Worm (Caenorhabditis elegans) whole organism, L3 larva: Measurements from ENCODE around the gene srv-34.
"Not testable (repeated sequence)": the region's sequence is repeated elsewhere in the genome, so short reads cannot be mapped to it uniquely, and the experiment has no call there.

ENCODE experiments used
- R02D3.7 ChIP-seq: fragments of 150-350 bp; optimal IDR thresholded peaks from 2 replicates; lab custom pipeline; 2014; ENCODE audit warnings: missing biosample characterization, missing genetic modification characterization
- ZK546.5 ChIP-seq: sonication (generic microtip); optimal IDR thresholded peaks from 2 replicates; lab custom pipeline; 2017; ENCODE audit warnings: missing biosample characterization, missing genetic modification characterization
- ama-1 ChIP-seq: fragments of 150-350 bp; optimal IDR thresholded peaks from 2 replicates; lab custom pipeline; 2018
- ceh-16 ChIP-seq: sonication (generic microtip); optimal IDR thresholded peaks from 2 replicates; lab custom pipeline; 2017; ENCODE audit warnings: missing biosample characterization, missing genetic modification characterization
- ceh-28 ChIP-seq: fragments of 150-350 bp; optimal IDR thresholded peaks from 2 replicates; lab custom pipeline; 2014; ENCODE audit warnings: missing biosample characterization, missing genetic modification reagents, missing genetic modification characterization
- ceh-82 ChIP-seq: fragments of 150-350 bp; optimal IDR thresholded peaks from 2 replicates; lab custom pipeline; 2014; ENCODE audit warnings: missing biosample characterization, missing genetic modification characterization
- ceh-9 ChIP-seq: sonication (generic microtip); optimal IDR thresholded peaks from 2 replicates; lab custom pipeline; 2018; ENCODE audit warnings: missing biosample characterization, missing genetic modification characterization
- daf-12 ChIP-seq: fragments of 150-350 bp; optimal IDR thresholded peaks from 2 replicates; lab custom pipeline; 2014; ENCODE audit warnings: missing biosample characterization, missing genetic modification reagents, missing genetic modification characterization
- egl-27 ChIP-seq: sonication (generic microtip); optimal IDR thresholded peaks from 4 replicates; lab custom pipeline; 2017; ENCODE audit warnings: missing biosample characterization, missing genetic modification reagents, missing genetic modification characterization
- egl-5 ChIP-seq: fragments of 150-350 bp; optimal IDR thresholded peaks from 2 replicates; lab custom pipeline; 2017; ENCODE audit warnings: missing biosample characterization, missing genetic modification reagents, missing genetic modification characterization, inconsistent platforms
- elt-2 ChIP-seq: sonication (generic microtip); optimal IDR thresholded peaks from 2 replicates; lab custom pipeline; 2016; ENCODE audit warnings: missing genetic modification reagents, mild to moderate bottlenecking, missing genetic modification characterization, missing compliant biosample characterization
- elt-3 ChIP-seq, 3 experiments: fragments of 150-350 bp in 1 of 3; sonication (generic microtip) in 2 of 3; optimal IDR thresholded peaks; 2 replicates in 2 of 3; 4 replicates in 1 of 3; lab custom pipeline; 2014 to 2017; ENCODE audit warnings: missing biosample characterization in 3 of 3, missing genetic modification characterization in 3 of 3
- eor-1 ChIP-seq, 2 experiments: fragments of 150-350 bp; optimal IDR thresholded peaks; 2 replicates each; lab custom pipeline; 2014 to 2018; ENCODE audit warnings: missing biosample characterization in 2 of 2, missing genetic modification characterization in 2 of 2
- fkh-2 ChIP-seq: fragments of 150-350 bp; optimal IDR thresholded peaks from 2 replicates; lab custom pipeline; 2014; ENCODE audit warnings: missing biosample characterization, missing genetic modification reagents, missing genetic modification characterization
- jun-1 ChIP-seq: fragments of 150-350 bp; optimal IDR thresholded peaks from 2 replicates; lab custom pipeline; 2014; ENCODE audit warnings: missing biosample characterization, missing genetic modification reagents, missing genetic modification characterization
- lin-15B ChIP-seq: fragments of 150-350 bp; optimal IDR thresholded peaks from 2 replicates; lab custom pipeline; 2014; ENCODE audit warnings: missing biosample characterization, missing genetic modification characterization
- lin-39 ChIP-seq: fragments of 150-350 bp; optimal IDR thresholded peaks from 2 replicates; lab custom pipeline; 2018; ENCODE audit warnings: missing biosample characterization, missing genetic modification reagents, missing genetic modification characterization
- lsy-12 ChIP-seq: sonication (generic microtip); optimal IDR thresholded peaks from 2 replicates; lab custom pipeline; 2016; ENCODE audit warnings: mild to moderate bottlenecking, missing genetic modification characterization, missing compliant biosample characterization
- mml-1 ChIP-seq: fragments of 150-350 bp; sonication (generic microtip); optimal IDR thresholded peaks from 3 replicates; lab custom pipeline; 2014; ENCODE audit warnings: missing biosample characterization, missing genetic modification characterization
- nfya-1 ChIP-seq: sonication (generic microtip); optimal IDR thresholded peaks from 2 replicates; lab custom pipeline; 2017; ENCODE audit warnings: missing genetic modification characterization, mild to moderate bottlenecking, missing compliant biosample characterization, antibody characterized with exemption, moderate library complexity; ENCODE audit not compliant: insufficient read depth
- nhr-11 ChIP-seq: fragments of 150-350 bp; optimal IDR thresholded peaks from 2 replicates; lab custom pipeline; 2014; ENCODE audit warnings: missing biosample characterization, missing genetic modification characterization
- nhr-12 ChIP-seq: fragments of 150-350 bp; optimal IDR thresholded peaks from 2 replicates; lab custom pipeline; 2014; ENCODE audit warnings: missing biosample characterization, missing genetic modification characterization
- nhr-23 ChIP-seq: fragments of 150-350 bp; optimal IDR thresholded peaks from 2 replicates; lab custom pipeline; 2014; ENCODE audit warnings: missing biosample characterization, missing genetic modification reagents, missing genetic modification characterization
- nhr-237 ChIP-seq: fragments of 150-350 bp; optimal IDR thresholded peaks from 2 replicates; lab custom pipeline; 2014; ENCODE audit warnings: missing biosample characterization, missing genetic modification characterization
- nhr-28 ChIP-seq: fragments of 150-350 bp; optimal IDR thresholded peaks from 2 replicates; lab custom pipeline; 2014; ENCODE audit warnings: missing biosample characterization, missing genetic modification characterization
- nhr-43 ChIP-seq: sonication (generic microtip); optimal IDR thresholded peaks from 2 replicates; lab custom pipeline; 2016; ENCODE audit warnings: mild to moderate bottlenecking, missing genetic modification characterization, missing compliant biosample characterization; ENCODE audit not compliant: poor library complexity, severe bottlenecking
- nhr-77 ChIP-seq: fragments of 150-350 bp; optimal IDR thresholded peaks from 2 replicates; lab custom pipeline; 2014; ENCODE audit warnings: missing biosample characterization, missing genetic modification characterization
- pha-4 ChIP-seq: fragments of 150-350 bp; optimal IDR thresholded peaks from 2 replicates; lab custom pipeline; 2014; ENCODE audit warnings: missing biosample characterization, missing genetic modification reagents, missing genetic modification characterization
- pqm-1 ChIP-seq: fragments of 150-350 bp; optimal IDR thresholded peaks from 2 replicates; lab custom pipeline; 2017; ENCODE audit warnings: missing biosample characterization, missing genetic modification characterization, inconsistent platforms
- sea-2 ChIP-seq: fragments of 150-350 bp; sonication (generic microtip); optimal IDR thresholded peaks from 4 replicates; lab custom pipeline; 2014; ENCODE audit warnings: missing biosample characterization, missing genetic modification reagents, missing genetic modification characterization
- skn-1 ChIP-seq: fragments of 150-350 bp; optimal IDR thresholded peaks from 2 replicates; lab custom pipeline; 2014; ENCODE audit warnings: missing biosample characterization, missing genetic modification characterization
- snpc-4 ChIP-seq: fragments of 150-350 bp; optimal IDR thresholded peaks from 2 replicates; lab custom pipeline; 2014; ENCODE audit warnings: missing biosample characterization, missing genetic modification characterization
- tbx-2 ChIP-seq: sonication (generic microtip); optimal IDR thresholded peaks from 2 replicates; lab custom pipeline; 2016; ENCODE audit warnings: mild to moderate bottlenecking, missing genetic modification characterization, missing compliant biosample characterization
- unc-39 ChIP-seq: sonication (generic microtip); optimal IDR thresholded peaks from 4 replicates; lab custom pipeline; 2017; ENCODE audit warnings: missing biosample characterization, missing genetic modification characterization
- unc-62 ChIP-seq: fragments of 150-350 bp; sonication (generic microtip); optimal IDR thresholded peaks from 4 replicates; lab custom pipeline; 2014; ENCODE audit warnings: missing biosample characterization, missing genetic modification reagents, missing genetic modification characterization
- zag-1 ChIP-seq: fragments of 150-350 bp; optimal IDR thresholded peaks from 2 replicates; lab custom pipeline; 2014; ENCODE audit warnings: missing biosample characterization, missing genetic modification characterization
- ztf-4 ChIP-seq: fragments of 150-350 bp; optimal IDR thresholded peaks from 2 replicates; lab custom pipeline; 2014; ENCODE audit warnings: missing biosample characterization, missing genetic modification characterization

Gene srv-34

ce11 chrV:16388268-16388667 lies 13.7 kb upstream of the srv-34 start, which contains the start of gene sri-65:
sri-65 (minus strand) TSS chrV:16388368.
- TF ChIP-seq nhr-28 (tag; lab: Kevin White, UChicago), result no peak
- TF ChIP-seq nhr-23 (tag; lab: Kevin White, UChicago), result no peak
- no peak for TF ChIP-seq egl-5 (tag; lab: Kevin White, UChicago)
- TF ChIP-seq ZK546.5, result no peak
- TF ChIP-seq eor-1 (tag; optimal IDR thresholded peaks at IDR 0.05; lab: Kevin White, UChicago), result no peak
- TF ChIP-seq ceh-28, result no peak
- TF ChIP-seq snpc-4 (tag; lab: Kevin White, UChicago), result no peak
- no peak for TF ChIP-seq ztf-4 (tag; lab: Kevin White, UChicago)
- TF ChIP-seq lin-15B (tag; lab: Kevin White, UChicago), result no peak
- TF ChIP-seq egl-27 (tag; lab: Kevin White, UChicago), result no peak
- no peak for TF ChIP-seq jun-1 (tag; lab: Kevin White, UChicago)
- TF ChIP-seq ama-1 (lab: Kevin White, UChicago), result no peak
- TF ChIP-seq lsy-12, result no peak
- no peak for TF ChIP-seq pqm-1 (tag; lab: Kevin White, UChicago)
- TF ChIP-seq R02D3.7 (tag; lab: Kevin White, UChicago), result no peak
- no peak for TF ChIP-seq lin-39
- no peak for TF ChIP-seq mml-1
- TF ChIP-seq nhr-11, result no peak
- TF ChIP-seq, all 47 proteins: peak for 0

ce11 chrV:16383729-16384128 lies 9.2 kb upstream of the srv-34 start, which contains the start of gene F13A7.7:
F13A7.7 (minus strand) TSS chrV:16383829.
- not testable (repeated sequence) for TF ChIP-seq nfya-1; nhr-12 (tag; lab: Kevin White, UChicago); pha-4 (tag; lab: Kevin White, UChicago)

DNA sequence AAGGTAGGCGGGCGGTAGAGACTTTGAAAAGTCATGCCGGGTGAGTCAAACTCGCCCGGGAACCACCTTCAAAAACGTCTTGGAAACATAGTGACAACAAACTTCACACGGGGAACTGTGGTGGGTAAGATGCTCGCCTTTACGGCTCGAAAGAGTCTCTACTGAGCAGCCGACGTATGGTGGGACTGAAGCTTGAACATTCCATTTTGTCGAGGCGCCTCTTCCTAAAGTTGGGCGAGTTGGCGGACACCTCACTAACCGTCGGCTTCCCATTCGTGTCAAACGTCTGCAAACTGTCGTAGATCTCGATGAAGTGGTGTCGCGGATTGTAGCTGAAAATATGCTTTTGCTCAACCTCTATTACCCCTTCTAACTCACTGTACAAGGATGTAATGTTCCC lies 8.4 kb upstream of the srv-34 start:
- TF ChIP-seq unc-39, result no peak
- TF ChIP-seq daf-12 (tag; lab: Kevin White, UChicago), result no peak
- no peak for TF ChIP-seq nhr-11
- TF ChIP-seq pqm-1 (tag; lab: Kevin White, UChicago), result no peak
- TF ChIP-seq lsy-12, result no peak
- TF ChIP-seq ZK546.5, result no peak
- TF ChIP-seq ceh-9 (tag; lab: Kevin White, UChicago), result no peak
- no peak for TF ChIP-seq egl-5 (tag; lab: Kevin White, UChicago)
- no peak for TF ChIP-seq fkh-2
- no peak for TF ChIP-seq zag-1
- no peak for TF ChIP-seq R02D3.7 (tag; lab: Kevin White, UChicago)
- TF ChIP-seq nhr-43 (tag; lab: Kevin White, UChicago), result no peak
- no peak for TF ChIP-seq ceh-82 (tag; lab: Kevin White, UChicago)
- no peak for TF ChIP-seq unc-62 (GFP tag; lab: Kevin White, UChicago)

- TF ChIP-seq egl-27 (tag; lab: Kevin White, UChicago) (no peak), elt-3 (tag; optimal IDR thresholded peaks at IDR 0.05; lab: Kevin White, UChicago) (no peak), pqm-1 (tag; lab: Kevin White, UChicago) (no peak), sea-2 (no peak), lin-39 (no peak), pha-4 (tag; lab: Kevin White, UChicago) (no peak), nhr-77 (no peak), nhr-28 (tag; lab: Kevin White, UChicago) (no peak), nhr-237 (tag; lab: Kevin White, UChicago) (no peak), tbx-2 (no peak), eor-1 (tag; optimal IDR thresholded peaks at IDR 0.05; lab: Kevin White, UChicago) (no peak), skn-1 (tag; lab: Kevin White, UChicago) (no peak), nfya-1 (no peak), ceh-16 (tag; lab: Kevin White, UChicago) (no peak), elt-2 (tag; lab: Kevin White, UChicago) (no peak)
- TF ChIP-seq, all 47 proteins: peak for 0
Measured at ce11 chrV:16377849-16378248, 3.3 kb upstream of the srv-34 start, which contains the start of gene F13A7.1. F13A7.1 (minus strand) TSS chrV:16377949.
